Fruit fly (Drosophila melanogaster): Measurements from ENCODE around the gene TORIP.
"Not testable (repeated sequence)": the region's sequence is repeated elsewhere in the genome, so short reads cannot be mapped to it uniquely, and the experiment has no call there.

TORIP gene

dm6 chr3L:19777279-19777960, 27.5 kb downstream of the TORIP start:
- TF ChIP-seq CG17801 (GFP tag; optimal IDR thresholded peaks at IDR 0.05; ENCODE audit: partially characterized antibody), result no peak

DNA sequence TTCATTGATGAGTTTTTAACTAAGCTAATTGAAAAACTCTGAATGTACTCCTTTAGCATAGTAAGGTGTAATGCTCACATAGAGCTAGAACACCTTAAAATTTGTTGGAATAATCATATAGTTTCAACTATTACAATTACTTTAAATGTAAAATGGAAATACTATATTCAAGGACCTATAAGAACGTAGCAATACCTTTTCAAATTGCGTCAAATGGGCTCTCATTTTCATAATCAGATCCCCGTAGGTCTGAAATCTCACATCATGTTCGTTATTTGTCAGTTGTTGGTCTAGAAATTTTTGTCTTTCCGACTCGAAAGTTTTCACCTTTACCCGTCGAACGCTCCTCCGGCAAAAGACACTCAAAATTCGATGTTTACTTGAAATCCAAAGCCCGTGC, 44.8 kb downstream of the TORIP start, which contains the start of gene Vtld:
Gene Vtld (plus strand): TSS at position 301 of the 400 bp plus-strand sequence.
- TF ChIP-seq CG17801 (GFP tag; optimal IDR thresholded peaks at IDR 0.05; ENCODE audit: partially characterized antibody), result not testable (repeated sequence)

Data from ovary, adult (tissue).